Fruit fly (Drosophila melanogaster): ENCODE measurements around the gene CG3862.
A peak's percentile ranks its signal among the peaks of the same experiment; 100 is the strongest.

The CG3862 gene

DNA sequence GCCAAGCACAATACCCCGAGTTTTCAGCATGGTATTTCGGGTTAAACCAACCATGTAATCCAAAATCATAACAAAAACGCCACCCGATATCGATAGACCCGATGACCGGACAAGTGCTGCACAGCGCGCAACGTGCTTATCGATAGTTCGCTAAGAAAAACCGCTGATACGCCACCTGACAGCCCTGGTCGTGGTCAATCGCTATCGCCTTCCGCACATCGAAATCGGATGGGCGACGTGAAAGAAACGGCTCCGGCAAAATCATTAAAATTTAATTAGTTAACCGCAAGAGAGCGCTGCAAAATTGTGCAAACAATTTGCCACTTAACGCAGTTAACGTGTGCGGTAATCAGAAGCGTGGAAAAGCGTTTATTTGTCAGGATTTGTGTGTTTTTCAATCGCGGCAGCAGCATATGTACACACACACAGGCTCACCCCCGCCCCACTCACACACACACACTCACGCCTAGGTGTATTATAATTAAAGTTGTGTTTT, at the start of gene CG3862, which contains the start of gene dock:
CG3862 (minus strand) TSS at position 94 of the 496 bp plus-strand sequence.
dock (plus strand) TSS at position 202 of the 496 bp plus-strand sequence.
- peak; percentile 41 for TF ChIP-seq h (optimal IDR thresholded peaks at IDR 0.05)
- TF ChIP-seq ttk (optimal IDR thresholded peaks at IDR 0.05) = no peak

DNA sequence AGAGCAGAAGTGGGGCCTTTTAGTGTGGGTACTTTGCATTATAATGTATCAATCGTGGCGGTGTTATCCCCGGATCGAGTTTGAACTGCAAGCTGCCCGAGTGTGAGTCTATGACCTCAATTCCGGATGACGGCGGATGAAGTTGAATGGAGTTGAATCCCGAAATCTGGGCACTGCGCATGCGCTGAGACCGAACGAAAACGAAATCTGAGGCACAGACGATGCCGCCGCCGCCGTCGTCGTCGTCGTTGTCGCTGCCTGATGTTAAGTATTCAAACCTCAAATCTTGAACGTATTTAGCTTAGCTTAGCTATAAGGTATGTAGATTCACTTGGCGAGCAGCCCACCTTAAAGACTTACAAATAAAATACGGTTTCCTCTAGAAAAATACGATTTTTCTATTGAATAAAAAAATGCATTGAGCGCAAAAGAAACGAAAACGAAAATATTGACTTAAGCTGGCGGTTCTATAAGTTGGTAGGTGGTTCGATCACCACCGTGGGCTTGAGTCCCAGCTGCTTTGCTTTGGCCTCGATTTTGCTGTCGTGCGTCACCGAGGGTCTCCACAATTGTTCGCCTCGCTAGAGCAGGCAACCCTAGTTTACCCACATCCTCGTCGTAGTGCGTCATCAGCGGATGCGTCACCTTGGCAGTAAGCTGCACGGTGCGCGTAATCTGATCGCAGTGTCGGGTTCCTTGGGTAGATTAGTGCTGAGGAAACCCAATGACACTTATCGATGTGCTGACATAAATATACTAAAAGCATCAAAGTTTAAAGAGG, 48.3 kb upstream of the CG3862 start:
- TF ChIP-seq Myc (optimal IDR thresholded peaks at IDR 0.05) (no peak), h (optimal IDR thresholded peaks at IDR 0.05) (no peak), ttk (optimal IDR thresholded peaks at IDR 0.05) (no peak), Sin3A (optimal IDR thresholded peaks at IDR 0.05) (no peak), psq (optimal IDR thresholded peaks at IDR 0.05) (no peak), insv (optimal IDR thresholded peaks at IDR 0.05) (no peak)

DNA sequence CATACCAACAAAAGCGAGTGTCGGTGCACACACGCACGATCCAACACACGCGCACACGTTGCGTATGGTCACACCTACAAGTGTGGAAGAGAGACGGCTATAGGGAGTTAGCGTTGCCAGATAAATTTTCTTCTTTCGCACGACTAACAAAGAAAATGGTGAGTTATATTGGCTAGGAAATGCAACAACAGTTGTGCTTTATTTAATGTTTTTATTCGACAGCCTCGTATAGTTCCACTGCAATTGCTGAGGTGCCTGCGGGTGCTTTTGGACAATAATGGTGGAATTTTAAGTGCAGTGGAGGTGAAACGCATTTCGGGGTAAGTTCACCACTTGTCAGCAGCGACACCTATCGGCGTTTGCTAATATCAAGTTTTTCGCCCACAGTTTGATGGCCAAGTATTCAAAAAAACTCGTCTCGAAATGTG, 45.8 kb upstream of the CG3862 start:
- TF ChIP-seq psq (optimal IDR thresholded peaks at IDR 0.05) (no peak), ttk (optimal IDR thresholded peaks at IDR 0.05) (no peak), insv (optimal IDR thresholded peaks at IDR 0.05) (no peak), Myc (optimal IDR thresholded peaks at IDR 0.05) (no peak), Sin3A (optimal IDR thresholded peaks at IDR 0.05) (no peak), h (optimal IDR thresholded peaks at IDR 0.05) (no peak)

DNA sequence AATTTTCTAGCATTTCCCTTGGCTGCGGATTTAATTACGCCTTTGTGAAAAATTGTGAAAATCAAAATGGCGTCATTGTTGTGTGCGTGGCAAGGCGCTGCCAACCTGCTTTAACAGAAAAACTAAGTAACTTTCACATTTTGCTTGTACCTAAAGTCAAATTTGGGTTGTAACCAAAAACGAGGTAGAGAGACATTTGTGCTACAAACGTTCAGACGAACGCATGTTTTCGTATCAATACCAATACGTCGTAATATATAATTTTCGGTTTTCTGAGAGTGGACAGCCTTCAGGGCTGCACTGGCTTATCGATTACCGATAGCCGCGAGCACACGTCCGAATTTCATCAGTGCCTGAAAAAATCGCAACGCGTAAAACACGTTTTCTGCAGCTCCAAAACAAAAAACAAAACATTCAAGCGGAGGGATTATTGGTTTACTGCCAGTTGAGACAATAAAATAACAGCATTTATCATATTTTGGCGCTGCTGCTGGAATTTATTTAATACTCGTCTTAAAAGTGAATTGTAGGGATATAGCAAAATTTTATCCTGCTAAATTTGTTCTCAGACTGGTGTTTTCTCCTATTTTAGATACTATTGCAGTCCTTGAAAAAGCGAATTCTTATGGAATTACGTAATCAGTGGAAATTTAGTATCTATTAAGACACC, 45.2 kb upstream of the CG3862 start:
- TF ChIP-seq ttk (optimal IDR thresholded peaks at IDR 0.05) (no peak), psq (optimal IDR thresholded peaks at IDR 0.05) (no peak), Sin3A (optimal IDR thresholded peaks at IDR 0.05) (no peak), h (optimal IDR thresholded peaks at IDR 0.05) (no peak), Myc (optimal IDR thresholded peaks at IDR 0.05) (no peak), insv (optimal IDR thresholded peaks at IDR 0.05) (no peak)

DNA sequence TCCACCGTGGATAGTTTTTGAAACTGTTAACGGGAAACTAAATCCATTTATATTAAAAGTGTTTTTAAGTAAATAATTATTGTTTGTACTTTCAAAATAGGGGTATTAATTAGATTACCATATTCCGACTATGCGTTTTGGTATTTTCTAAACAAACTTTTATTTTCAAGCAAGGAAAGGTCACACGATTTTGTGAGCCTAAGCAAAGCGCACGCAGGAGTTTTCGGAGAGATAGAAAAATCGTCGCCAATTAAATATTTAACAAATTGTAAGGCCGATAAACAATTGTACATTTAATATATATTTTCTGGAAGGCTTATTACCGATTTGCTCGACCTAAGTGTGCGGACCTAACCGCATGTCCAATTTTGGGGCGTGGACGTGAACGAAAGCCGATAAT, 44.6 kb upstream of the CG3862 start, which contains the start of gene PNUTS:
PNUTS (plus strand) TSS at position 181 of the 400 bp plus-strand sequence.
- no peak for TF ChIP-seq h (optimal IDR thresholded peaks at IDR 0.05)
- TF ChIP-seq ttk (optimal IDR thresholded peaks at IDR 0.05) = no peak
- TF ChIP-seq Myc (optimal IDR thresholded peaks at IDR 0.05) = no peak
- TF ChIP-seq Sin3A (optimal IDR thresholded peaks at IDR 0.05) = no peak
- TF ChIP-seq psq (optimal IDR thresholded peaks at IDR 0.05) = no peak
- no peak for TF ChIP-seq insv (optimal IDR thresholded peaks at IDR 0.05)

DNA sequence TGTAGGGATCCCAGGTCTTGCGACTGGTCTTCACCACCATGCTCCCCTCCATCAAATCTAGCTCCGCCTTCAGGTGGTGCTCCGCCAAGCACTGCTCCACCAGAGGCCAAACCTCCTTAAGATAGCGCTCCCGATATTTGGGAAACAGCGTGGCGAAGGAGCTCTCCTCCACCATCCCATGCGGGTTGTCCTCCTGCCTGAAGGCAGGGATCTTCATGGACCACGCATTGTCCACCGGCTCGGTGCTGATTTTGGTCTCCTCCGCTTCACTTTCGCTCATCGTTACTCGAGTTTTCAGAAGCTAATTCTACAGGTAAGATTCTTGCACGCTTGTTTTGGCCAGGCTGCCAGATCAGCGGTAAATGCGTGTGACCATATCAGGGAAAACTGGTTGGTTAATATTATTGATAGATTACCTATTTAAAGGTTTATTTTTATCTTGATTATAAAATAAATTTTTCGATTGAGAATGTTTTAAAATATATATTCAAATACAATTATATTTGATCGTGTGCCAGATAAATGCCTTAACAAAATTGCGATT, 43.9 kb upstream of the CG3862 start, which contains the start of gene dbe:
dbe (minus strand) TSS at position 361 of the 544 bp plus-strand sequence.
- TF ChIP-seq ttk (optimal IDR thresholded peaks at IDR 0.05) (no peak), Myc (optimal IDR thresholded peaks at IDR 0.05) (no peak), psq (optimal IDR thresholded peaks at IDR 0.05) (no peak), h (optimal IDR thresholded peaks at IDR 0.05) (no peak), insv (optimal IDR thresholded peaks at IDR 0.05) (no peak), Sin3A (optimal IDR thresholded peaks at IDR 0.05) (no peak)

DNA sequence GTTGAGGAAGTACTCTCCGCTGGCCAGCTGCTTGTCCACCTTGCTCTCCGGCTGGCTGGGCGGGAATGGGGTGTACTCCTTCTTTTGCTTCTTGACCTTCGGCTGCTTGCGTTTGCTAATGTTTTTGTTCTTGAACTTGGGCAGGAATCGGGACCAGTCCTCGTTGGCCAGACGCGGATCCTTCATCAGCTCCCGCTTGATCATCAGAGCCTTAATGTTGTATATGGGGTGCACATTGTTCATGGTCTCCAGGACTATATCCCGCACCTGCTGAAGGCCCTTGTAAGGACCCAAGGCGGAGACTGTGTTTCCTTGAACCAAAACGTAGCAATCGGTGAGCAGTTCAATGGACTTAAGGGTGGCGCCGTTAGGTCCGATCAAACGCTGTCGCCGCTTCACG, 43.3 kb upstream of the CG3862 start:
- TF ChIP-seq ttk (optimal IDR thresholded peaks at IDR 0.05) = peak; percentile 51
- no peak for TF ChIP-seq Myc (optimal IDR thresholded peaks at IDR 0.05)

DNA sequence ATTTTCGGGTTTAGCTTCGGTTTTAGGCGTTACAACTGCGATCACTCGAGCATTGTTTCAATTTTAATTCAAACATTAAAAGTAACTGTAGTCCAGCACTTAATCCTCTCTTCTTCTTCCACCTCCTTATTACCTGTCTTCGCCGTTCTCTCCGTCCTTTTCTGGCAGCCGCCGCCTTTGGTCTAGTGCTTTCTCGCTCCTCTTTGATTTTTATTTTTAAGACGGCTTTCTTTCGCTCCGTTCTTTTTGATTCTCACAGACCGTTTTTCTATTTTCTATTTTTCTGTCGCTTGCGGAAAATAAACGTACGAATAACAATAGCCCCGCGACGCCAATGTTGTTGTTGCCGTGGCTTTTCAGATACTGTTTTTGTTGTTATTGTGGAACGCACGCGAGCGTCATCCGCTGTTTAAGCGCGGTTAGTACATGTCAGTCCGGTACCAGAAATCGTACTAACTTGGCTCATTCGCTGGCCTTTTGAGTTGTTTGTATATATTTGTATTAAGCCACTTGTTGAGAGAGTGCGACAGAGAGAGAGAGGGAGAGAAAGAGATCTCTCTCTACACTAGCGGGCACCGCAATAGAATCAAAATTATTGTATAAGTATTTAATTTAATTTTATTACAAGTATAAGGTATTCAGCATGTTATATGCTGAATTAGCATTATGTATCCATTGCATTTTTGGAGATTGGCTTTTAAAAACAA, 42.4 kb upstream of the CG3862 start, which contains the start of gene aru:
aru (minus strand) TSS at position 456 of the 707 bp plus-strand sequence.
- TF ChIP-seq h (optimal IDR thresholded peaks at IDR 0.05) (no peak), Sin3A (optimal IDR thresholded peaks at IDR 0.05) (no peak), Myc (optimal IDR thresholded peaks at IDR 0.05) (no peak), ttk (optimal IDR thresholded peaks at IDR 0.05) (no peak), insv (optimal IDR thresholded peaks at IDR 0.05) (no peak), psq (optimal IDR thresholded peaks at IDR 0.05) (no peak)

DNA sequence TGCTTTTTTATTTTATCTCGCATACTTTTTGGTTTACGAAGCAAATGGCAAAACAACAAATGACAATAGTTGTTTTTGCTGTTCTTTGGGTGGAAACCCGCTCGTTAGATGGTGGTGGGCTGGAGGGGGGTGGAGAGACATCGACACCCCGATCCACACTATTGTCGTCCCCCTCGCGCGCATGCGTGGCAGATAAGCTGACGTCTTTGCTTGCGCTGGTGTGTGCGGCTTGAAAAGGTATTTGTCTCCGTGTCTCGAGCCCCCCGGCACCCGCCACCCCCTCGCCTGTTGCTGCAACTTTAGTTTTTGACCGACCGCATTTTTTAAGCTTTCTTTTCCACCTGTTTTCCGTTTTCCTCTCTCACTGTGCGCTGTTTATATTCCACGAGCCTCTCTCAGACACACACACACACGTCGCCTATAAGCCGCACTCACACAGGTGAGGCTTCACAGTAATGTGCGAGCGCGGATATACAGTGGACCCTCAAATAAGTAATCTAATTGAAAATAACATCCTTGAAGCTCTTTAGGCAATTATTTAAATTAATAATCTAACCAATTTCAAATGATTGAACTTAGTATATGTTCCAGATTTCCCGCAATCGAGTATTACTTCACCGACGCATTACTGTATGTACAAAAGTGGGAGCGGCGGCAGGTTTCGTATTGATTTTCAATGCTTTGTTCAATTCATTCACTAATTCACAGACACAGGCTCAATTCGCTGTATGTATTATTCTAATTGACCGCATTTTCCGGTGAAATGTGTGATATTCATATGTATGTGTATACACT, 41.5 kb upstream of the CG3862 start:
- TF ChIP-seq insv (optimal IDR thresholded peaks at IDR 0.05) (no peak), h (optimal IDR thresholded peaks at IDR 0.05) (no peak), Myc (optimal IDR thresholded peaks at IDR 0.05) (no peak), ttk (optimal IDR thresholded peaks at IDR 0.05) (no peak), psq (optimal IDR thresholded peaks at IDR 0.05) (no peak), Sin3A (optimal IDR thresholded peaks at IDR 0.05) (no peak)

DNA sequence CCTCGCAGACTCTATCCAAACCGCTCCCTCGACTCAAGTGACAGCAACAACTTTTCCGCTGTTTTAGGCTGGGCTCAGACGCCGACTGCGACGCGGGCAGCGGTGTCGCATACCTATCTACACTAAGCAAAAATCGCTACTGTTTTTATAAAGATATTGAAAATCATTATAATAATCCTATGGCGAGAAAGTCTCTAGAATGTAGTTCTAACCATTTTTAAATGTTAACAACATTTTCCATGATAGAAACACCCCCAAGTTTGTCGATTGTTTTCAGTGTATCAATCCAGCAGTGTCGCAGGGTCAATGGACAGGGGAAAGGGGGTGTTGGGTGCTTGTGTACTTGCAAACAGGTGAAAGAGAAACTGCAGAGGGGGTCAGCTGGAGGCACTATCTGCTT, 40.2 kb upstream of the CG3862 start:
- no peak for TF ChIP-seq Myc (optimal IDR thresholded peaks at IDR 0.05)
- no peak for TF ChIP-seq insv (optimal IDR thresholded peaks at IDR 0.05)
- TF ChIP-seq h (optimal IDR thresholded peaks at IDR 0.05) = no peak
- TF ChIP-seq psq (optimal IDR thresholded peaks at IDR 0.05) = no peak

DNA sequence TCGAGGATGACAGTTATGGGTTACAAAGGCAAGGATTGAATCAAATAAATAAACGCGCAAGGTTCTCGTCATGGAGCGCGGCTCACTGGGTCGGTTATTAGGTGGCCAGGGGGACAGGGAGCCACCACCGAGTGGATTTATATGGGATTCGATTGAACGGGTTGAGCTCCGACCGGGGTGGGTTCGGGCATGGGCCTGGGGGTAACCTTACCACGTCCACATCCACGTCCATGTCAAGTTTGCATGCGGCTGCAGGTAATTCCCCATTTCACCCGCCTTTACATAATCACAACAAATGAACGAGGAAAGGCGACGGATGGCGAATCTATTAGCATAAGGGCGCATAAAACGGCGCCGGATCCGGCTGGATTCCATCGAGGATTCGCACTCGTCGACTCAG, 34.2 kb upstream of the CG3862 start, which contains the start of gene CG13950:
CG13950 (plus strand) TSS at position 301 of the 400 bp plus-strand sequence.
- TF ChIP-seq insv (optimal IDR thresholded peaks at IDR 0.05) = no peak
- TF ChIP-seq psq (optimal IDR thresholded peaks at IDR 0.05) = no peak
- no peak for TF ChIP-seq h (optimal IDR thresholded peaks at IDR 0.05)
- no peak for TF ChIP-seq Sin3A (optimal IDR thresholded peaks at IDR 0.05)
- no peak for TF ChIP-seq Myc (optimal IDR thresholded peaks at IDR 0.05)
- no peak for TF ChIP-seq ttk (optimal IDR thresholded peaks at IDR 0.05)
